Fruit fly (Drosophila melanogaster): ENCODE measurements around the gene gammaSnap2.

Gene gammaSnap2

DNA sequence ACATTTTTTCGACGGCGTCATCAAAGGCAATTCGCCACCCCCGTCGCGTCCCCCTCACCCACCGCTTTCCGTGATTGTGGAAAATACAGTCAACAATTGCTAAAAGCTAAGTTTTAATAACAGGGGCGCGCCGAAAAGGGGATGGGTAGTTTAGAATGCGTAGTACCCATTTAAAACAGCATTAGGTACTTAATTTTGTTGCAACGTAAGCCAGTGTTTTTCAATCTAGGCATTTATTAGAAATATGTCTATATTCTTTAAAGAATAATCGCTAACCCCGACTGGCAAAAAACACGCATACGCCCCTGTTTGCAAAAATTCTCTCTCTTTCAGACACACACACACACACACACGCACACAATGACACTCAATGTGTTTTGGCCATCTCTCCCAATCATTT lies 36.3 kb downstream of the gammaSnap2 start (continued):
- TF ChIP-seq CG1529 (GFP tag; optimal IDR thresholded peaks at IDR 0.05) (no peak), odd (GFP tag; optimal IDR thresholded peaks at IDR 0.05) (no peak), CG8478 (optimal IDR thresholded peaks at IDR 0.05) (no peak), CG3847 (GFP tag; IDR thresholded peaks at IDR 0.05) (peak; percentile 50), CG10321 (GFP tag; IDR thresholded peaks at IDR 0.05) (no peak), Tbp (GFP tag; optimal IDR thresholded peaks at IDR 0.05) (no peak), CG31388 (GFP tag; optimal IDR thresholded peaks at IDR 0.05) (no peak), ind (GFP tag; optimal IDR thresholded peaks at IDR 0.05) (peak; percentile 45), ham (GFP tag; IDR thresholded peaks at IDR 0.05) (no peak), lilli (GFP tag; optimal IDR thresholded peaks at IDR 0.05) (peak; percentile 79), CG9437 (GFP tag; optimal IDR thresholded peaks at IDR 0.05) (no peak), CG7786 (GFP tag; optimal IDR thresholded peaks at IDR 0.05) (peak; percentile 71), Elba2 (GFP tag; optimal IDR thresholded peaks at IDR 0.05) (no peak), CG32772 (GFP tag; IDR thresholded peaks at IDR 0.05) (no peak), gt (GFP tag; IDR thresholded peaks at IDR 0.05) (no peak), D19B (GFP tag; optimal IDR thresholded peaks at IDR 0.05) (peak; percentile 50), CG4707 (GFP tag; optimal IDR thresholded peaks at IDR 0.05) (no peak), fu2 (GFP tag; optimal IDR thresholded peaks at IDR 0.05) (peak; percentile 63), repo (GFP tag; optimal IDR thresholded peaks at IDR 0.05) (no peak), E2f2 (GFP tag; IDR thresholded peaks at IDR 0.05) (no peak), zen (tag; optimal IDR thresholded peaks at IDR 0.05) (no peak), Adf1 (GFP tag; IDR thresholded peaks at IDR 0.05) (no peak), pho (GFP tag; optimal IDR thresholded peaks at IDR 0.05) (peak; percentile 70)

DNA sequence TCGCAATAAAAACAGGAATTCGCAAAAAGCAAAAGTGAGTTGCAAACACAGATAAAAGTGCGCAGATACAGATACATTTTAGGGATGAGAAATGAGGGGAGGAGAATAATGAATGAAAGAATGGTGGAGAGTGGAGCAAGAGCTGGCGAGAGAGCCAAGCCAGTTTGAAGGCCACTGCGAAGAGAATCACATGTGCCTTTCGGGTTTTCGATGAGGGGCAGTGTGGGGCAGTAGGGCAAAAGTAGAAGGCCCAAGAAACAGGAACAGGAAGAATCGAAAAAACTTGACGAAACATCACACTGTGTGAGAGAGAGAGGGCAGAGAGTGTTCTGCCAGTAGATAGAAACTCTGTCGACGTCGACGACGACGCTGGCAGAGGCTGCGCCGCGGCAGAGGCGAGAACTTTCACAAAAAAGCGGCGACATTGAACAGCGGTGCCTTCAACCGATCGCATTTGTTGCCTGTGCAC lies 37.0 kb downstream of the gammaSnap2 start:
- no peak for TF ChIP-seq CG1024 (GFP tag; IDR thresholded peaks at IDR 0.05)
- TF ChIP-seq CG12659 (GFP tag; optimal IDR thresholded peaks at IDR 0.05): no peak
- TF ChIP-seq Bdp1 (GFP tag; optimal IDR thresholded peaks at IDR 0.05): no peak
- peak; percentile 68 for TF ChIP-seq ftz-f1 (GFP tag; optimal IDR thresholded peaks at IDR 0.05)
- no peak for TF ChIP-seq CG13287 (GFP tag; IDR thresholded peaks at IDR 0.05; ENCODE audit: partially characterized antibody)
- TF ChIP-seq Trl (optimal IDR thresholded peaks at IDR 0.05): peak; percentile 46 to 68
- TF ChIP-seq Trl (GFP tag; optimal IDR thresholded peaks at IDR 0.05): no peak
- peak; percentile 89 for TF ChIP-seq Adf1 (GFP tag; IDR thresholded peaks at IDR 0.05)
- 0 out of 4 replicates have a peak, but pooled peaks have one; percentile 51 for TF ChIP-seq chinmo (GFP tag; IDR thresholded peaks at IDR 0.05; ENCODE audit: partially characterized antibody)
- TF ChIP-seq CG17829 (tag; optimal IDR thresholded peaks at IDR 0.05): no peak
- peak; percentile 29 for TF ChIP-seq nom (GFP tag; optimal IDR thresholded peaks at IDR 0.05)
- TF ChIP-seq CG15601 (tag; optimal IDR thresholded peaks at IDR 0.05): peak; percentile 72
- TF ChIP-seq seq (GFP tag; IDR thresholded peaks at IDR 0.05): no peak
- TF ChIP-seq crol (GFP tag; IDR thresholded peaks at IDR 0.05): 0 out of 2 replicates have a peak, but pooled peaks have one; percentile 28
- 0 out of 3 replicates have a peak, but pooled peaks have one; percentile 34 for TF ChIP-seq Optix (GFP tag; IDR thresholded peaks at IDR 0.05)
- TF ChIP-seq CG9876 (GFP tag; optimal IDR thresholded peaks at IDR 0.05): no peak

DNA sequence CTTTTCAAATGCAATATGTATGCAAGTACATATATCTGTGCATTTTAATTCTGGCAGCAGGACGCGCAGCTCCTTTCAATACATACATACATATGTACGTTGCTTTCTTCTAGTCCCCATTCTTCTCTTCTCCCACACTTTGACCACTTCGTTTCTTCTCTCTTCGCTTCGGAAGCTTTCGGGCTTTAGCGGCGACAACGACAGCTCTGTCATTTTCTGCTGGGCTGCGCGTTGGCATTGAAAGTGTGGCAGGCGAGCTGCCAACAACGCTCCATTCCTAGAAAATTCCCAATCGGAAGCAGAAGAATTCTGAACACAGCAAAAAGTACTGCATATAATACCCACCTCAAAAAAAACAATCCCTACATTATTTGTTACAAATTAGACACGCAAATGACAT lies 38.1 kb downstream of the gammaSnap2 start:
- peak; percentile 84 for TF ChIP-seq Deaf1 (tag; optimal IDR thresholded peaks at IDR 0.05)
- no peak for TF ChIP-seq CG13296 (GFP tag; optimal IDR thresholded peaks at IDR 0.05)
- peak in 1 of 2 experiments; percentile 14 for TF ChIP-seq Trl (optimal IDR thresholded peaks at IDR 0.05)
- no peak for TF ChIP-seq Trl (GFP tag; optimal IDR thresholded peaks at IDR 0.05)
- TF ChIP-seq croc (GFP tag; conservative IDR thresholded peaks at IDR 0.05): 0 out of 3 replicates have a peak, but pooled peaks have one; percentile 1

All from whole organism, embryonic.